Worm (Caenorhabditis elegans): ENCODE data around the gene Y71H2AM.29.

DNA sequence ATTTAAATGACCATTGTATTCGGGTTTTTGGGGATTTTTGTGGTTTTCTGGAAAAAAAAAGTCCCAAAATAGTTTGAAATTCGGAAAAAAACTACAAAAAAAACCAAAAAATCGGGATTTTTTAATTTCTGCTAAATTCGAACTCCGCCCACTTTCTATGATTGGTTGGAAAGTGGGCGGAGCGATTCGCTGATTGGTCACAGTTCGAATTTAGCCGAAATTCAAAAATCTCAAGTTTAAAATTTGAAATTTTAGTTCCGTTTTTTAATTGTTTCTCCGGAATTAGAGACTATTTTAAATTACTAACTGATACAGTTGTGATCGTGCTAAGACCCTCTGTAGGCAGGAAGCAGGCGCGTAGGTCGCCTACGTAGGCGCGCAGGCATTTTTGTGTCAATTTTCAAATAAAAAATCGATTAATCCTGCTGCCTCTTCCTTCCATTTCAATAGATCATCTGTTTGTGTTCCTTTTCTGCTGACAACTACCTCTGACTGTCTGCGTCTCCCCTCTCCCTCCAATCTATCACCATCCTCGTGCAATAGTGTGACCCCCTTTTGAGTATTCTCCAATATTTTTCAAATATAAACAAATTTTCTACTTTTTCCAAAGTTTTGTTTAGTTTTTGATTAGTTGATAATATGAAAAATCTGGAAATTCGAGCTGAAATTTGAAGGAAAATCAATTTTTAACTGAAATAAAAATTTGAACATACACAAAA is 16.2 kb upstream of the Y71H2AM.29 start:
- no peak for TF ChIP-seq aly-1 (tag; optimal IDR thresholded peaks at IDR 0.05)
- TF ChIP-seq B0310.2 (tag; optimal IDR thresholded peaks at IDR 0.05) = no peak
- TF ChIP-seq pes-1 (GFP tag; IDR thresholded peaks at IDR 0.05) = no peak
- no peak for TF ChIP-seq hmbx-1 (tag; optimal IDR thresholded peaks at IDR 0.05)
- TF ChIP-seq hmg-4 (GFP tag; optimal IDR thresholded peaks at IDR 0.05) = no peak
- no peak for TF ChIP-seq ceh-36 (tag; optimal IDR thresholded peaks at IDR 0.05)
- no peak for TF ChIP-seq ama-1 (optimal IDR thresholded peaks at IDR 0.05)
- TF ChIP-seq F13C5.2 (tag; optimal IDR thresholded peaks at IDR 0.05) = no peak
- no peak for TF ChIP-seq ceh-13 (GFP tag; optimal IDR thresholded peaks at IDR 0.05)

All from whole organism, early embryonic.